Worm (Caenorhabditis elegans): Measurements from ENCODE around the gene clic-1.

- TF ChIP-seq unc-42 (tag; optimal IDR thresholded peaks at IDR 0.05) = no peak
- no peak for TF ChIP-seq pax-1 (tag; optimal IDR thresholded peaks at IDR 0.05)
- TF ChIP-seq dmd-4 (tag; optimal IDR thresholded peaks at IDR 0.05; ENCODE audit: borderline replicate concordance) = no peak
- TF ChIP-seq ama-1 (optimal IDR thresholded peaks at IDR 0.05) = no peak
- TF ChIP-seq pag-3 (tag; optimal IDR thresholded peaks at IDR 0.05; ENCODE audit: borderline replicate concordance) = no peak
- no peak for TF ChIP-seq pha-4 (tag; optimal IDR thresholded peaks at IDR 0.05)
- no peak for TF ChIP-seq hlh-15 (tag; optimal IDR thresholded peaks at IDR 0.05)
- TF ChIP-seq fkh-10 (GFP tag; optimal IDR thresholded peaks at IDR 0.05) = no peak
- TF ChIP-seq rnt-1 (tag; optimal IDR thresholded peaks at IDR 0.05) = no peak
- TF ChIP-seq mec-3 (tag; optimal IDR thresholded peaks at IDR 0.05; ENCODE audit: borderline replicate concordance) = no peak
- no peak for TF ChIP-seq K09A11.1 (tag; optimal IDR thresholded peaks at IDR 0.05; ENCODE audit: insufficient read depth)
- no peak for TF ChIP-seq pqm-1 (tag; optimal IDR thresholded peaks at IDR 0.05)
- TF ChIP-seq dve-1 (tag; optimal IDR thresholded peaks at IDR 0.05) = no peak
- no peak for TF ChIP-seq sox-4 (tag; optimal IDR thresholded peaks at IDR 0.05)
These were observed 7.8 kb upstream of the clic-1 start, which contains the start of gene fbxl-5 for ce11 chrV:7742485-7742959.

Data from whole organism, late embryonic.